Worm (Caenorhabditis elegans): ENCODE results near the gene F32E10.5.

- no peak for TF ChIP-seq blmp-1 (tag; optimal IDR thresholded peaks at IDR 0.05)
- TF ChIP-seq mdl-1 (tag; optimal IDR thresholded peaks at IDR 0.05): no peak
- no peak for TF ChIP-seq mef-2 (tag; optimal IDR thresholded peaks at IDR 0.05)
- TF ChIP-seq nhr-11 (tag; optimal IDR thresholded peaks at IDR 0.05): no peak
- no peak for TF ChIP-seq elt-3 (tag; optimal IDR thresholded peaks at IDR 0.05)
- no peak for TF ChIP-seq tbx-2 (tag; optimal IDR thresholded peaks at IDR 0.05)
- no peak for TF ChIP-seq nhr-237 (tag; optimal IDR thresholded peaks at IDR 0.05)
- TF ChIP-seq ets-5 (GFP tag; IDR thresholded peaks at IDR 0.05): no peak
- no peak for TF ChIP-seq unc-130 (tag; optimal IDR thresholded peaks at IDR 0.05)
- TF ChIP-seq ceh-82 (tag; optimal IDR thresholded peaks at IDR 0.05): no peak
- TF ChIP-seq lin-13 (GFP tag; optimal IDR thresholded peaks at IDR 0.05): no peak
- no peak for TF ChIP-seq zag-1 (tag; optimal IDR thresholded peaks at IDR 0.05)
- TF ChIP-seq nhr-90 (tag; optimal IDR thresholded peaks at IDR 0.05; ENCODE audit: poor library complexity): no peak
Measured at ce11 chrIV:7605413-7605812, 27.2 kb upstream of the F32E10.5 start.

All from whole organism, L1 larva.